Fruit fly (Drosophila melanogaster) whole organism, embryonic: ENCODE data around the gene Mccc1.

Experiments used
- CG10431 ChIP-seq: fragments of 200-800 bp; sonication (Bioruptor generic); optimal IDR thresholded peaks from 3 replicates; lab custom pipeline; 2018; ENCODE audit warnings: missing biosample characterization, mild to moderate bottlenecking, missing genetic modification characterization
- CG11085 ChIP-seq: fragments of 200-800 bp; sonication (Bioruptor generic); IDR thresholded peaks from 2 replicates; pipeline ENCODE4 v1.3.6; 2022; ENCODE audit warnings: missing biosample characterization, missing genetic modification characterization
- CG11456 ChIP-seq: fragments of 200-800 bp; sonication (Bioruptor generic); IDR thresholded peaks from 3 replicates; pipeline ENCODE4 v1.3.6; 2022; ENCODE audit warnings: missing biosample characterization, missing genetic modification characterization
- CG11695 ChIP-seq: fragments of 200-800 bp; sonication (Bioruptor generic); IDR thresholded peaks from 3 replicates; pipeline ENCODE4 v1.3.6; 2022; ENCODE audit warnings: missing biosample characterization, missing genetic modification characterization
- CG12219 ChIP-seq: fragments of 200-800 bp; sonication (Bioruptor generic); optimal IDR thresholded peaks from 3 replicates; lab custom pipeline; 2018; ENCODE audit warnings: missing biosample characterization, mild to moderate bottlenecking, missing genetic modification characterization
- CG1529 ChIP-seq: fragments of 200-800 bp; sonication (Bioruptor generic); optimal IDR thresholded peaks from 3 replicates; lab custom pipeline; 2018; ENCODE audit warnings: missing biosample characterization, missing genetic modification characterization
- CG15696 ChIP-seq: fragments of 200-800 bp; sonication (Bioruptor generic); optimal IDR thresholded peaks from 2 replicates; lab custom pipeline; 2019; ENCODE audit warnings: missing biosample characterization, mild to moderate bottlenecking, missing genetic modification characterization, moderate library complexity
- CG17359 ChIP-seq: fragments of 200-800 bp; sonication (Bioruptor generic); optimal IDR thresholded peaks from 3 replicates; lab custom pipeline; 2018; ENCODE audit warnings: missing biosample characterization, mild to moderate bottlenecking, missing genetic modification characterization, moderate library complexity
- CG18011 ChIP-seq: fragments of 200-800 bp; sonication (Bioruptor generic); optimal IDR thresholded peaks from 2 replicates; lab custom pipeline; 2017; ENCODE audit warnings: missing biosample characterization, missing genetic modification characterization, mild to moderate bottlenecking, moderate library complexity, missing genotype
- CG18764 ChIP-seq: fragments of 200-800 bp; sonication (Bioruptor generic); optimal IDR thresholded peaks from 3 replicates; lab custom pipeline; 2016; ENCODE audit warnings: missing biosample characterization, missing genetic modification characterization
- CG2129 ChIP-seq: fragments of 200-800 bp; sonication (Bioruptor generic); IDR thresholded peaks from 2 replicates; pipeline ENCODE4 v1.3.6; 2022; ENCODE audit warnings: missing biosample characterization, missing genetic modification characterization; ENCODE audit not compliant: partially characterized antibody
- CG3995 ChIP-seq: fragments of 200-800 bp; sonication (Bioruptor generic); optimal IDR thresholded peaks from 3 replicates; lab custom pipeline; 2016; ENCODE audit warnings: missing biosample characterization, missing genetic modification characterization
- CG4707 ChIP-seq: fragments of 200-800 bp; sonication (Bioruptor generic); optimal IDR thresholded peaks from 2 replicates; lab custom pipeline; 2018; ENCODE audit warnings: missing biosample characterization, mild to moderate bottlenecking, missing genetic modification characterization, moderate library complexity
- CG5180 ChIP-seq: fragments of 200-800 bp; sonication (Bioruptor generic); optimal IDR thresholded peaks from 3 replicates; lab custom pipeline; 2017; ENCODE audit warnings: missing biosample characterization, missing genetic modification characterization, mild to moderate bottlenecking, moderate library complexity, missing genetic modification reagents
- CG5953 ChIP-seq: fragments of 200-800 bp; sonication (Bioruptor generic); IDR thresholded peaks from 2 replicates; pipeline ENCODE4 v1.3.6; 2022; ENCODE audit warnings: missing biosample characterization, missing genetic modification characterization
- CG6791 ChIP-seq: fragments of 200-800 bp; sonication (Bioruptor generic); IDR thresholded peaks from 3 replicates; pipeline ENCODE4 v1.3.6; 2022; ENCODE audit warnings: missing biosample characterization, missing genetic modification characterization; ENCODE audit not compliant: partially characterized antibody
- CG7745 ChIP-seq: fragments of 200-800 bp; sonication (Bioruptor generic); optimal IDR thresholded peaks from 2 replicates; lab custom pipeline; 2018; ENCODE audit warnings: missing biosample characterization, mild to moderate bottlenecking, missing genetic modification characterization, moderate library complexity
- CG7928 ChIP-seq: fragments of 200-800 bp; sonication (Bioruptor generic); optimal IDR thresholded peaks from 2 replicates; lab custom pipeline; 2017; ENCODE audit warnings: missing biosample characterization, mild to moderate bottlenecking, missing genetic modification characterization
- CG8765 ChIP-seq: fragments of 200-800 bp; sonication (Bioruptor generic); IDR thresholded peaks from 2 replicates; pipeline ENCODE4 v1.3.6; 2022; ENCODE audit warnings: missing biosample characterization, missing genetic modification characterization
- CG9215 ChIP-seq: fragments of 200-800 bp; sonication (Bioruptor generic); IDR thresholded peaks from 2 replicates; pipeline ENCODE4 v1.3.6; 2022; ENCODE audit warnings: missing biosample characterization, missing genetic modification characterization
- CG9727 ChIP-seq: fragments of 200-800 bp; sonication (Bioruptor generic); optimal IDR thresholded peaks from 3 replicates; lab custom pipeline; 2017; ENCODE audit warnings: missing biosample characterization, mild to moderate bottlenecking, missing genetic modification characterization
- CTCF ChIP-seq: fragments of 200-800 bp; sonication (Bioruptor generic); optimal IDR thresholded peaks from 2 replicates; lab custom pipeline; 2017; ENCODE audit warnings: missing biosample characterization, mild to moderate bottlenecking, missing genetic modification characterization, moderate library complexity
- D19B ChIP-seq: fragments of 200-800 bp; sonication (Bioruptor generic); optimal IDR thresholded peaks from 2 replicates; lab custom pipeline; 2017; ENCODE audit warnings: missing biosample characterization, mild to moderate bottlenecking, missing genetic modification characterization
- Dll ChIP-seq: fragments of 200-800 bp; sonication (Bioruptor generic); IDR thresholded peaks from 4 replicates; pipeline ENCODE4 v1.3.6; 2022; ENCODE audit warnings: missing biosample characterization, missing genetic modification characterization; ENCODE audit not compliant: partially characterized antibody
- Dref ChIP-seq: fragments of 200-800 bp; sonication (Bioruptor generic); IDR thresholded peaks from 2 replicates; pipeline ENCODE4 v1.3.6; 2022; ENCODE audit warnings: missing biosample characterization, missing genetic modification characterization
- HmgZ ChIP-seq: fragments of 200-800 bp; sonication (Bioruptor generic); optimal IDR thresholded peaks from 2 replicates; lab custom pipeline; 2018; ENCODE audit warnings: missing biosample characterization, mild to moderate bottlenecking, missing genetic modification characterization
- Hmx ChIP-seq: fragments of 200-800 bp; sonication (Bioruptor generic); optimal IDR thresholded peaks from 2 replicates; lab custom pipeline; 2016; ENCODE audit warnings: missing biosample characterization, missing genetic modification characterization
- Meics ChIP-seq: fragments of 200-800 bp; sonication (Bioruptor generic); optimal IDR thresholded peaks from 2 replicates; lab custom pipeline; 2017; ENCODE audit warnings: missing biosample characterization, mild to moderate bottlenecking, missing genetic modification characterization
- Mrtf ChIP-seq: fragments of 200-800 bp; sonication (Bioruptor generic); IDR thresholded peaks from 3 replicates; pipeline ENCODE4 v1.3.6; 2022; ENCODE audit warnings: missing biosample characterization, missing genetic modification characterization
- NFAT ChIP-seq: fragments of 200-800 bp; sonication (Bioruptor generic); IDR thresholded peaks from 2 replicates; pipeline ENCODE4 v1.3.6; 2022; ENCODE audit warnings: missing biosample characterization, missing genetic modification characterization
- NfI ChIP-seq: fragments of 200-800 bp; sonication (Bioruptor generic); optimal IDR thresholded peaks from 3 replicates; lab custom pipeline; 2018; ENCODE audit warnings: missing biosample characterization, mild to moderate bottlenecking, missing genetic modification characterization, moderate library complexity
- Ptx1 ChIP-seq: fragments of 200-800 bp; sonication (Bioruptor generic); IDR thresholded peaks from 2 replicates; pipeline ENCODE4 v1.3.6; 2022; ENCODE audit warnings: missing biosample characterization, missing genetic modification characterization
- Rfx ChIP-seq: fragments of 200-800 bp; sonication (Bioruptor generic); IDR thresholded peaks from 2 replicates; pipeline ENCODE4 v1.3.6; 2022; ENCODE audit warnings: missing biosample characterization, missing genetic modification characterization
- Sox100B ChIP-seq: fragments of 200-800 bp; sonication (Bioruptor generic); optimal IDR thresholded peaks from 3 replicates; lab custom pipeline; 2018; ENCODE audit warnings: missing biosample characterization, mild to moderate bottlenecking, missing genetic modification characterization
- TFAM ChIP-seq: fragments of 200-800 bp; sonication (Bioruptor generic); optimal IDR thresholded peaks from 2 replicates; lab custom pipeline; 2017; ENCODE audit warnings: missing biosample characterization, missing genetic modification characterization, inconsistent platforms
- abd-A ChIP-seq: fragments of 200-800 bp; sonication (Bioruptor generic); optimal IDR thresholded peaks from 3 replicates; lab custom pipeline; 2019; ENCODE audit warnings: missing biosample characterization, mild to moderate bottlenecking, missing genetic modification characterization, moderate library complexity
- bsh ChIP-seq, 2 experiments: fragments of 200-800 bp; sonication (Bioruptor generic); optimal IDR thresholded peaks; 2 replicates each; lab custom pipeline; 2017 to 2018; ENCODE audit warnings: mild to moderate bottlenecking in 2 of 2, missing biosample characterization in 2 of 2, missing genetic modification characterization in 2 of 2, moderate library complexity in 1 of 2
- crc ChIP-seq: fragments of 200-800 bp; sonication (Bioruptor generic); optimal IDR thresholded peaks from 2 replicates; lab custom pipeline; 2016; ENCODE audit warnings: missing biosample characterization, missing genetic modification characterization
- danr ChIP-seq: fragments of 200-800 bp; sonication (Bioruptor generic); IDR thresholded peaks from 2 replicates; pipeline ENCODE4 v1.3.6; 2022; ENCODE audit warnings: missing biosample characterization, missing genetic modification characterization
- dmrt99B ChIP-seq: fragments of 200-800 bp; sonication (Bioruptor generic); optimal IDR thresholded peaks from 2 replicates; lab custom pipeline; 2018; ENCODE audit warnings: missing biosample characterization, mild to moderate bottlenecking, missing genetic modification characterization, moderate library complexity
- eve ChIP-seq, 2 experiments: fragments of >200 bp; optimal IDR thresholded peaks; 2 replicates each; lab custom pipeline; 2017; ENCODE audit warnings: missing biosample characterization in 2 of 2, missing genetic modification characterization in 2 of 2
- fd96Cb ChIP-seq: fragments of 200-800 bp; sonication (Bioruptor generic); optimal IDR thresholded peaks from 2 replicates; lab custom pipeline; 2018; ENCODE audit warnings: missing biosample characterization, mild to moderate bottlenecking, missing genetic modification characterization, moderate library complexity
- nerfin-2 ChIP-seq: fragments of 200-800 bp; sonication (Bioruptor generic); IDR thresholded peaks from 2 replicates; pipeline ENCODE4 v1.3.6; 2022; ENCODE audit warnings: missing biosample characterization, missing genetic modification characterization; ENCODE audit not compliant: partially characterized antibody
- pum ChIP-seq: fragments of 200-800 bp; sonication (Bioruptor generic); optimal IDR thresholded peaks from 2 replicates; lab custom pipeline; 2016; ENCODE audit warnings: missing biosample characterization, missing genetic modification characterization
- sc ChIP-seq, 3 experiments: fragments of >200 bp in 2 of 3; fragments of 200-800 bp in 1 of 3; sonication (Bioruptor generic) in 1 of 3; optimal IDR thresholded peaks; 2 replicates in 2 of 3; 3 replicates in 1 of 3; lab custom pipeline; 2017; ENCODE audit warnings: mild to moderate bottlenecking in 1 of 3, missing biosample characterization in 1 of 3, missing genetic modification characterization in 1 of 3, missing genetic modification reagents in 1 of 3
- scrt ChIP-seq: fragments of 200-800 bp; sonication (Bioruptor generic); optimal IDR thresholded peaks from 2 replicates; lab custom pipeline; 2018; ENCODE audit warnings: missing biosample characterization, mild to moderate bottlenecking, missing genetic modification characterization, moderate library complexity
- sqz ChIP-seq: fragments of 200-800 bp; sonication (Bioruptor generic); optimal IDR thresholded peaks from 3 replicates; lab custom pipeline; 2018; ENCODE audit warnings: missing biosample characterization, mild to moderate bottlenecking, missing genetic modification characterization
- ssp ChIP-seq: fragments of 200-800 bp; sonication (Bioruptor generic); IDR thresholded peaks from 2 replicates; pipeline ENCODE4 v1.3.6; 2022; ENCODE audit warnings: missing biosample characterization, missing genetic modification characterization
- unpg ChIP-seq: fragments of 200-800 bp; sonication (Bioruptor generic); optimal IDR thresholded peaks from 3 replicates; lab custom pipeline; 2018; ENCODE audit warnings: missing biosample characterization, mild to moderate bottlenecking, missing genetic modification characterization, moderate library complexity
- usp ChIP-seq: fragments of >200 bp; optimal IDR thresholded peaks from 2 replicates; lab custom pipeline; 2017; ENCODE audit warnings: missing biosample characterization, missing genetic modification characterization
- vnd ChIP-seq: fragments of 200-800 bp; sonication (Bioruptor generic); IDR thresholded peaks from 3 replicates; pipeline ENCODE4 v1.3.6; 2022; ENCODE audit warnings: missing biosample characterization, missing genetic modification characterization; ENCODE audit not compliant: partially characterized antibody

Mccc1 gene

dm6 chr3R:31743279-31743678 lies 50.4 kb downstream of the Mccc1 start, which contains the start of gene Tbca (continued):
- TF ChIP-seq Ptx1 (GFP tag; lab: Robert Waterston, UW) (no peak), CG18764 (GFP tag; lab: Kevin White, UChicago) (no peak), Dref (GFP tag; lab: Robert Waterston, UW) (no peak), CG4707 (GFP tag; lab: Kevin White, UChicago) (no peak), fd96Cb (tag; lab: Kevin White, UChicago) (no peak), eve (GFP tag; optimal IDR thresholded peaks at IDR 0.05; lab: Kevin White, UChicago) (no peak), CG2129 (no peak), CG9727 (GFP tag; lab: Kevin White, UChicago) (no peak), bsh (GFP tag; optimal IDR thresholded peaks at IDR 0.05; lab: Kevin White, UChicago) (no peak), Rfx (GFP tag; lab: Robert Waterston, UW) (no peak), CG1529 (GFP tag; lab: Kevin White, UChicago) (no peak), ssp (no peak), abd-A (tag; lab: Kevin White, UChicago) (no peak), CG17359 (tag; lab: Kevin White, UChicago) (no peak), Dll (GFP tag; lab: Robert Waterston, UW) (peak; percentile 63; the same call in 3 of the 4 replicates), HmgZ (tag; lab: Kevin White, UChicago) (peak; percentile 52), D19B (GFP tag; lab: Kevin White, UChicago) (no peak), CG7745 (tag; lab: Kevin White, UChicago) (no peak), CG8765 (GFP tag; lab: Robert Waterston, UW) (no peak), CG11695 (GFP tag; lab: Robert Waterston, UW) (no peak), NfI (GFP tag; lab: Kevin White, UChicago) (no peak), Hmx (GFP tag; lab: Kevin White, UChicago) (no peak), CG11085 (GFP tag; lab: Robert Waterston, UW) (no peak), pum (no peak), CG11456 (GFP tag; lab: Robert Waterston, UW) (no peak), CG18011 (GFP tag; lab: Kevin White, UChicago) (no peak), CG12219 (no peak), usp (no peak), unpg (GFP tag; lab: Kevin White, UChicago) (no peak), CG7928 (GFP tag; lab: Kevin White, UChicago) (peak; percentile 84), sc (optimal IDR thresholded peaks at IDR 0.05; lab: Kevin White, UChicago) (no peak), sc (GFP tag; optimal IDR thresholded peaks at IDR 0.05; lab: Kevin White, UChicago) (no peak), CG5953 (GFP tag; lab: Robert Waterston, UW) (no peak), CTCF (GFP tag; lab: Kevin White, UChicago) (peak; percentile 59), scrt (no peak), dmrt99B (tag; lab: Kevin White, UChicago) (no peak), Sox100B (GFP tag; lab: Kevin White, UChicago) (no peak), CG9215 (GFP tag; lab: Robert Waterston, UW) (no peak), crc (GFP tag; lab: Kevin White, UChicago) (no peak), Meics (GFP tag; lab: Kevin White, UChicago) (no peak), TFAM (no peak), danr (GFP tag; lab: Robert Waterston, UW) (no peak), sqz (GFP tag; lab: Kevin White, UChicago) (peak; percentile 92), CG15696 (tag; lab: Kevin White, UChicago) (no peak), Mrtf (GFP tag; lab: Robert Waterston, UW) (no peak), nerfin-2 (GFP tag; lab: Robert Waterston, UW) (no peak), CG3995 (GFP tag; lab: Kevin White, UChicago) (peak; percentile 30), vnd (GFP tag; lab: Robert Waterston, UW) (no peak; the same call in 2 of the 3 replicates), CG6791 (peak; percentile 35; the same call in 1 of the 3 replicates), NFAT (GFP tag; lab: Robert Waterston, UW) (no peak), CG5180 (no peak), CG10431 (no peak)
